Fruit fly (Drosophila melanogaster) whole organism, embryonic: ENCODE results near the gene CG7714.
A peak's percentile ranks its signal among the peaks of the same experiment; 100 is the strongest.

ENCODE experiments used
- Abd-B ChIP-seq: fragments of 200-800 bp; sonication (Bioruptor generic); optimal IDR thresholded peaks from 2 replicates; lab custom pipeline; 2018; ENCODE audit warnings: missing biosample characterization, mild to moderate bottlenecking, missing genetic modification characterization, moderate library complexity
- Awh ChIP-seq: fragments of 200-800 bp; sonication (Bioruptor generic); IDR thresholded peaks from 2 replicates; pipeline ENCODE4, ENCODE4 v1.3.6; 2022; ENCODE audit warnings: missing biosample characterization, missing genetic modification characterization
- CG13287 ChIP-seq: fragments of 200-800 bp; sonication (Bioruptor generic); IDR thresholded peaks from 2 replicates; pipeline ENCODE4 v1.3.6; 2022; ENCODE audit warnings: missing biosample characterization, missing genetic modification characterization; ENCODE audit not compliant: partially characterized antibody
- CG13424 ChIP-seq: fragments of 200-800 bp; sonication (Bioruptor generic); optimal IDR thresholded peaks from 2 replicates; lab custom pipeline; 2019; ENCODE audit warnings: missing biosample characterization, mild to moderate bottlenecking, missing genetic modification characterization, moderate library complexity
- CG17802 ChIP-seq: fragments of 200-800 bp; sonication (Bioruptor generic); optimal IDR thresholded peaks from 2 replicates; lab custom pipeline; 2018; ENCODE audit warnings: missing biosample characterization, mild to moderate bottlenecking, missing genetic modification characterization, moderate library complexity
- CG17829 ChIP-seq: fragments of 200-800 bp; optimal IDR thresholded peaks from 2 replicates; lab custom pipeline; 2019; ENCODE audit warnings: missing biosample characterization, mild to moderate bottlenecking, missing genetic modification characterization, moderate library complexity
- CG18764 ChIP-seq: fragments of 200-800 bp; sonication (Bioruptor generic); optimal IDR thresholded peaks from 3 replicates; lab custom pipeline; 2016; ENCODE audit warnings: missing biosample characterization, missing genetic modification characterization
- CG2202 ChIP-seq: fragments of 200-800 bp; sonication (Bioruptor generic); optimal IDR thresholded peaks from 2 replicates; lab custom pipeline; 2018; ENCODE audit warnings: missing biosample characterization, mild to moderate bottlenecking, missing genetic modification characterization
- CG30020 ChIP-seq: fragments of 200-800 bp; optimal IDR thresholded peaks from 2 replicates; lab custom pipeline; 2019; ENCODE audit warnings: missing biosample characterization, mild to moderate bottlenecking, missing genetic modification characterization, moderate library complexity
- CG31388 ChIP-seq: fragments of 200-800 bp; sonication (Bioruptor generic); optimal IDR thresholded peaks from 2 replicates; lab custom pipeline; 2016; ENCODE audit warnings: missing biosample characterization, missing genetic modification characterization
- CG32772 ChIP-seq: fragments of 200-800 bp; sonication (Bioruptor generic); IDR thresholded peaks from 2 replicates; pipeline ENCODE4 v1.3.6; 2022; ENCODE audit warnings: missing biosample characterization, missing genetic modification characterization
- CG34224 ChIP-seq: fragments of 200-800 bp; sonication (Bioruptor generic); IDR thresholded peaks from 3 replicates; pipeline ENCODE4 v1.3.6; 2022; ENCODE audit warnings: missing biosample characterization, missing genetic modification characterization; ENCODE audit not compliant: partially characterized antibody
- CG3726 ChIP-seq: fragments of 200-800 bp; sonication (Bioruptor generic); IDR thresholded peaks from 3 replicates; pipeline ENCODE4, ENCODE4 v1.3.6; 2022; ENCODE audit warnings: missing biosample characterization, missing genetic modification characterization
- CG3847 ChIP-seq: fragments of 200-800 bp; sonication (Bioruptor generic); IDR thresholded peaks from 2 replicates; pipeline ENCODE4 v1.3.6; 2022; ENCODE audit warnings: missing biosample characterization, missing genetic modification characterization
- CG4404 ChIP-seq: fragments of 200-800 bp; sonication (Bioruptor generic); IDR thresholded peaks from 2 replicates; pipeline ENCODE4 v1.3.6; 2022; ENCODE audit warnings: missing biosample characterization, missing genetic modification characterization
- CG7372 ChIP-seq: fragments of 200-800 bp; sonication (Bioruptor generic); IDR thresholded peaks from 2 replicates; pipeline ENCODE4 v1.3.6; 2022; ENCODE audit warnings: missing biosample characterization, missing genetic modification characterization
- CG7839 ChIP-seq: fragments of 200-800 bp; sonication (Bioruptor generic); optimal IDR thresholded peaks from 3 replicates; lab custom pipeline; 2018; ENCODE audit warnings: missing biosample characterization, mild to moderate bottlenecking, missing genetic modification characterization, moderate library complexity
- CG7928 ChIP-seq: fragments of 200-800 bp; sonication (Bioruptor generic); optimal IDR thresholded peaks from 2 replicates; lab custom pipeline; 2017; ENCODE audit warnings: missing biosample characterization, mild to moderate bottlenecking, missing genetic modification characterization
- CG8765 ChIP-seq: fragments of 200-800 bp; sonication (Bioruptor generic); IDR thresholded peaks from 2 replicates; pipeline ENCODE4 v1.3.6; 2022; ENCODE audit warnings: missing biosample characterization, missing genetic modification characterization
- D19A ChIP-seq: fragments of 200-800 bp; optimal IDR thresholded peaks from 3 replicates; lab custom pipeline; 2019; ENCODE audit warnings: missing biosample characterization, mild to moderate bottlenecking, missing genetic modification characterization, moderate library complexity
- Dek ChIP-seq: fragments of 200-800 bp; sonication (Bioruptor generic); optimal IDR thresholded peaks from 3 replicates; lab custom pipeline; 2019; ENCODE audit warnings: missing biosample characterization, mild to moderate bottlenecking, missing genetic modification characterization, moderate library complexity
- Hey ChIP-seq: fragments of 200-800 bp; sonication (Bioruptor generic); optimal IDR thresholded peaks from 3 replicates; lab custom pipeline; 2018; ENCODE audit warnings: missing biosample characterization, mild to moderate bottlenecking, missing genetic modification characterization
- MTF-1 ChIP-seq: fragments of 200-800 bp; sonication (Bioruptor generic); optimal IDR thresholded peaks from 2 replicates; lab custom pipeline; 2018; ENCODE audit warnings: missing biosample characterization, mild to moderate bottlenecking, missing genetic modification characterization, borderline replicate concordance
- NFAT ChIP-seq: fragments of 200-800 bp; sonication (Bioruptor generic); IDR thresholded peaks from 2 replicates; pipeline ENCODE4 v1.3.6; 2022; ENCODE audit warnings: missing biosample characterization, missing genetic modification characterization
- Optix ChIP-seq: fragments of 200-800 bp; sonication (Bioruptor generic); IDR thresholded peaks from 3 replicates; pipeline ENCODE4 v1.3.6; 2022; ENCODE audit warnings: missing biosample characterization, missing genetic modification characterization
- PHDP ChIP-seq: fragments of 200-800 bp; sonication (Bioruptor generic); optimal IDR thresholded peaks from 3 replicates; lab custom pipeline; 2018; ENCODE audit warnings: missing biosample characterization, mild to moderate bottlenecking, missing genetic modification characterization, moderate library complexity
- Ptx1 ChIP-seq: fragments of 200-800 bp; sonication (Bioruptor generic); IDR thresholded peaks from 2 replicates; pipeline ENCODE4 v1.3.6; 2022; ENCODE audit warnings: missing biosample characterization, missing genetic modification characterization
- Sin3A ChIP-seq: fragments of >200 bp; optimal IDR thresholded peaks from 2 replicates; lab custom pipeline; 2018
- Sox102F ChIP-seq: fragments of 200-800 bp; sonication (Bioruptor generic); optimal IDR thresholded peaks from 2 replicates; lab custom pipeline; 2018; ENCODE audit warnings: missing biosample characterization, mild to moderate bottlenecking, missing genetic modification characterization, moderate library complexity
- Taf1 ChIP-seq: fragments of 200-800 bp; sonication (Bioruptor generic); IDR thresholded peaks from 2 replicates; pipeline ENCODE4 v1.3.6; 2022; ENCODE audit warnings: missing biosample characterization, missing genetic modification characterization
- ac ChIP-seq: fragments of 200-800 bp; sonication (Bioruptor generic); optimal IDR thresholded peaks from 3 replicates; lab custom pipeline; 2017; ENCODE audit warnings: missing biosample characterization, mild to moderate bottlenecking, missing genetic modification characterization
- az2 ChIP-seq: fragments of 200-800 bp; sonication (Bioruptor generic); optimal IDR thresholded peaks from 3 replicates; lab custom pipeline; 2016; ENCODE audit warnings: missing biosample characterization, missing genetic modification characterization
- br ChIP-seq: fragments of >200 bp; optimal IDR thresholded peaks from 2 replicates; lab custom pipeline; 2017
- cad ChIP-seq: fragments of >200 bp; optimal IDR thresholded peaks from 2 replicates; lab custom pipeline; 2017; ENCODE audit warnings: missing biosample characterization, missing genetic modification characterization
- fd96Cb ChIP-seq: fragments of 200-800 bp; sonication (Bioruptor generic); optimal IDR thresholded peaks from 2 replicates; lab custom pipeline; 2018; ENCODE audit warnings: missing biosample characterization, mild to moderate bottlenecking, missing genetic modification characterization, moderate library complexity
- h ChIP-seq: fragments of >200 bp; optimal IDR thresholded peaks from 2 replicates; lab custom pipeline; 2017
- jigr1 ChIP-seq: fragments of 200-800 bp; sonication (Bioruptor generic); IDR thresholded peaks from 3 replicates; pipeline ENCODE4 v1.3.6; 2022; ENCODE audit warnings: missing biosample characterization, missing genetic modification characterization
- jing ChIP-seq: fragments of 200-800 bp; sonication (Bioruptor generic); optimal IDR thresholded peaks from 2 replicates; lab custom pipeline; 2018; ENCODE audit warnings: missing biosample characterization, mild to moderate bottlenecking, missing genetic modification characterization
- nerfin-2 ChIP-seq: fragments of 200-800 bp; sonication (Bioruptor generic); IDR thresholded peaks from 2 replicates; pipeline ENCODE4 v1.3.6; 2022; ENCODE audit warnings: missing biosample characterization, missing genetic modification characterization; ENCODE audit not compliant: partially characterized antibody
- pan ChIP-seq, 4 experiments: fragments of >200 bp in 3 of 4; fragments of 200-800 bp in 1 of 4; sonication (Bioruptor generic) in 1 of 4; optimal IDR thresholded peaks in 3 of 4; IDR thresholded peaks in 1 of 4; 2 replicates each; pipeline versions ENCODE4 v1.3.6 to Lab custom; 2017 to 2022; ENCODE audit warnings: missing biosample characterization in 2 of 4, missing genetic modification characterization in 2 of 4, mixed read lengths in 1 of 4
- pfk ChIP-seq: fragments of 200-800 bp; sonication (Bioruptor generic); optimal IDR thresholded peaks from 2 replicates; lab custom pipeline; 2018; ENCODE audit warnings: missing biosample characterization, mild to moderate bottlenecking, missing genetic modification characterization, moderate library complexity
- sc ChIP-seq, 3 experiments: fragments of >200 bp in 2 of 3; fragments of 200-800 bp in 1 of 3; sonication (Bioruptor generic) in 1 of 3; optimal IDR thresholded peaks; 2 replicates in 2 of 3; 3 replicates in 1 of 3; lab custom pipeline; 2017; ENCODE audit warnings: mild to moderate bottlenecking in 1 of 3, missing biosample characterization in 1 of 3, missing genetic modification characterization in 1 of 3, missing genetic modification reagents in 1 of 3
- sima ChIP-seq: fragments of 200-800 bp; sonication (Bioruptor generic); optimal IDR thresholded peaks from 2 replicates; lab custom pipeline; 2016; ENCODE audit warnings: missing biosample characterization, missing genetic modification characterization
- sisA ChIP-seq: fragments of 200-800 bp; sonication (Bioruptor generic); IDR thresholded peaks from 2 replicates; pipeline ENCODE4 v1.3.6; 2022; ENCODE audit warnings: missing biosample characterization, missing genetic modification characterization
- sr ChIP-seq: fragments of 200-800 bp; sonication (Bioruptor generic); IDR thresholded peaks from 3 replicates; pipeline ENCODE4 v1.3.6; 2022; ENCODE audit warnings: missing biosample characterization, missing genetic modification characterization
- tin ChIP-seq: fragments of 200-800 bp; sonication (Bioruptor generic); optimal IDR thresholded peaks from 3 replicates; lab custom pipeline; 2016; ENCODE audit warnings: missing biosample characterization, missing genetic modification characterization
- tna ChIP-seq: fragments of 200-800 bp; sonication (Bioruptor generic); IDR thresholded peaks from 2 replicates; pipeline ENCODE4 v1.3.6; 2022; ENCODE audit warnings: missing biosample characterization, missing genetic modification characterization; ENCODE audit not compliant: partially characterized antibody
- toy ChIP-seq: fragments of 200-800 bp; sonication (Bioruptor generic); IDR thresholded peaks from 2 replicates; pipeline ENCODE4 v1.3.6; 2022; ENCODE audit warnings: missing biosample characterization, missing genetic modification characterization
- wek ChIP-seq: fragments of 200-800 bp; sonication (Bioruptor generic); optimal IDR thresholded peaks from 3 replicates; lab custom pipeline; 2018; ENCODE audit warnings: missing biosample characterization, mild to moderate bottlenecking, missing genetic modification characterization, moderate library complexity

The CG7714 gene

dm6 chr3R:18758548-18759257, 32.5 kb upstream of the CG7714 start, which contains the start of gene Epg5 (continued):
- TF ChIP-seq fd96Cb (tag; lab: Kevin White, UChicago) (peak; percentile 50), cad (GFP tag; lab: Kevin White, UChicago) (no peak), CG31388 (GFP tag; lab: Kevin White, UChicago) (peak; percentile 11), CG8765 (GFP tag; lab: Robert Waterston, UW) (peak; percentile 47; the same call in 1 of the 2 replicates), sr (GFP tag; lab: Robert Waterston, UW) (no peak), Taf1 (GFP tag; lab: Robert Waterston, UW) (no peak; the same call in 1 of the 2 replicates), jing (GFP tag; lab: Kevin White, UChicago) (no peak), CG7839 (tag; lab: Kevin White, UChicago) (no peak), sc (optimal IDR thresholded peaks at IDR 0.05; lab: Kevin White, UChicago) (no peak), sc (GFP tag; optimal IDR thresholded peaks at IDR 0.05; lab: Kevin White, UChicago) (no peak), h (no peak), Sin3A (lab: Kevin White, UChicago) (peak; percentile 93), tin (GFP tag; lab: Kevin White, UChicago) (peak; percentile 74), Dek (tag; lab: Kevin White, UChicago) (peak; percentile 59), sisA (GFP tag; lab: Robert Waterston, UW) (peak; percentile 72), CG3726 (GFP tag; lab: Robert Waterston, UW) (no peak), CG13287 (GFP tag; lab: Robert Waterston, UW) (peak; percentile 99), az2 (GFP tag; lab: Kevin White, UChicago) (peak; percentile 73), D19A (tag; lab: Kevin White, UChicago) (no peak), toy (GFP tag; lab: Robert Waterston, UW) (no peak), tna (GFP tag; lab: Robert Waterston, UW) (peak; percentile 85), pfk (GFP tag; lab: Kevin White, UChicago) (no peak), wek (GFP tag; lab: Kevin White, UChicago) (no peak), CG17802 (tag; lab: Kevin White, UChicago) (no peak), pan (optimal IDR thresholded peaks at IDR 0.05; lab: Kevin White, UChicago) (no peak), pan (GFP tag; optimal IDR thresholded peaks at IDR 0.05 in 1 of 2, IDR thresholded peaks at IDR 0.05 in 1 of 2) (peak in 1 of 2 experiments; percentile 56), PHDP (tag; lab: Kevin White, UChicago) (no peak), CG7372 (peak; percentile 71), CG17829 (tag; lab: Kevin White, UChicago) (no peak), ac (GFP tag; lab: Kevin White, UChicago) (no peak), Awh (GFP tag; lab: Robert Waterston, UW) (0 out of 2 replicates have a peak, but pooled peaks have one; percentile 33), Hey (tag; lab: Kevin White, UChicago) (no peak), CG34224 (GFP tag; lab: Robert Waterston, UW) (peak; percentile 97), CG13424 (tag; lab: Kevin White, UChicago) (peak; percentile 70), CG3847 (peak; percentile 92), CG18764 (peak; percentile 45), Abd-B (GFP tag; lab: Kevin White, UChicago) (peak; percentile 96), CG2202 (no peak), CG32772 (GFP tag; lab: Robert Waterston, UW) (peak; percentile 73), jigr1 (GFP tag; lab: Robert Waterston, UW) (no peak), CG4404 (GFP tag; lab: Robert Waterston, UW) (peak; percentile 63), Sox102F (GFP tag; lab: Kevin White, UChicago) (no peak), Optix (peak; percentile 61; the same call in 2 of the 3 replicates), sima (no peak), MTF-1 (GFP tag; lab: Kevin White, UChicago) (no peak), Ptx1 (GFP tag; lab: Robert Waterston, UW) (peak; percentile 83), CG30020 (tag; lab: Kevin White, UChicago) (no peak), nerfin-2 (GFP tag; lab: Robert Waterston, UW) (peak; percentile 94), br (lab: Kevin White, UChicago) (no peak), NFAT (GFP tag; lab: Robert Waterston, UW) (peak; percentile 83), CG7928 (GFP tag; lab: Kevin White, UChicago) (peak; percentile 93)
